Worm (Caenorhabditis elegans): ENCODE data around the gene nhr-226.
"Not testable (repeated sequence)": the region's sequence is repeated elsewhere in the genome, so short reads cannot be mapped to it uniquely, and the experiment has no call there.

DNA sequence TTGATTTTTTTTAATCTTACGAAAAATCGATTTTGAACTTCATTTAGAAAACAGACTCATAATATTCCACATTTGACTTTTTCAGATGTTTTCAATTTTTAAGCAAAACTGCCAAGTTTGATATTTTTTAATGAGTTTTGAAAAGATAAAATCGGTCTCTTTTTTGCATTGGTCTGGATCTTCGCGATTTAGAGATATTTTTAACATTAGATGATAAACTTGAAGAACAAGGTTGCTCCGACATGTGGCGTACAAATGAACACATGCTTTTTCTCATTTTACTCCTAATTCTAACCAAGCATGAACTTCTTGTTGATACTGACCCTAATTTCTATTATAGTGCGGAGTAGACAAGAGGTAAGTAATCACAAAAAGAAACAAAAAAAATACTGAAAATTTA lies 36.9 kb downstream of the nhr-226 start, which contains the start of gene irld-32:
- not testable (repeated sequence) for TF ChIP-seq hlh-12 (tag; optimal IDR thresholded peaks at IDR 0.05); K12H6.12 (tag; optimal IDR thresholded peaks at IDR 0.05); unc-62 (GFP tag; optimal IDR thresholded peaks at IDR 0.05); bed-2 (GFP tag; IDR thresholded peaks at IDR 0.05); aptf-3 (GFP tag; IDR thresholded peaks at IDR 0.05); egl-44 (GFP tag; IDR thresholded peaks at IDR 0.05)
